Worm (Caenorhabditis elegans) whole organism, L3 larva: ENCODE data around the gene F28A10.5.

ENCODE experiments used
- ZK546.5 ChIP-seq: sonication (generic microtip); optimal IDR thresholded peaks from 2 replicates; lab custom pipeline; 2017; ENCODE audit warnings: missing biosample characterization, missing genetic modification characterization
- aly-2 ChIP-seq: fragments of 150-350 bp; optimal IDR thresholded peaks from 2 replicates; lab custom pipeline; 2014; ENCODE audit warnings: missing biosample characterization, missing genetic modification characterization
- ceh-28 ChIP-seq: fragments of 150-350 bp; optimal IDR thresholded peaks from 2 replicates; lab custom pipeline; 2014; ENCODE audit warnings: missing biosample characterization, missing genetic modification reagents, missing genetic modification characterization
- ceh-82 ChIP-seq: fragments of 150-350 bp; optimal IDR thresholded peaks from 2 replicates; lab custom pipeline; 2014; ENCODE audit warnings: missing biosample characterization, missing genetic modification characterization
- ceh-9 ChIP-seq: sonication (generic microtip); optimal IDR thresholded peaks from 2 replicates; lab custom pipeline; 2018; ENCODE audit warnings: missing biosample characterization, missing genetic modification characterization
- egl-27 ChIP-seq: sonication (generic microtip); optimal IDR thresholded peaks from 4 replicates; lab custom pipeline; 2017; ENCODE audit warnings: missing biosample characterization, missing genetic modification reagents, missing genetic modification characterization
- egl-5 ChIP-seq: fragments of 150-350 bp; optimal IDR thresholded peaks from 2 replicates; lab custom pipeline; 2017; ENCODE audit warnings: missing biosample characterization, missing genetic modification reagents, missing genetic modification characterization, inconsistent platforms
- elt-2 ChIP-seq: sonication (generic microtip); optimal IDR thresholded peaks from 2 replicates; lab custom pipeline; 2016; ENCODE audit warnings: missing genetic modification reagents, mild to moderate bottlenecking, missing genetic modification characterization, missing compliant biosample characterization
- elt-3 ChIP-seq, 3 experiments: fragments of 150-350 bp in 1 of 3; sonication (generic microtip) in 2 of 3; optimal IDR thresholded peaks; 2 replicates in 2 of 3; 4 replicates in 1 of 3; lab custom pipeline; 2014 to 2017; ENCODE audit warnings: missing biosample characterization in 3 of 3, missing genetic modification characterization in 3 of 3
- eor-1 ChIP-seq, 2 experiments: fragments of 150-350 bp; optimal IDR thresholded peaks; 2 replicates each; lab custom pipeline; 2014 to 2018; ENCODE audit warnings: missing biosample characterization in 2 of 2, missing genetic modification characterization in 2 of 2
- fkh-10 ChIP-seq: sonication (generic microtip); optimal IDR thresholded peaks from 2 replicates; lab custom pipeline; 2017; ENCODE audit warnings: missing biosample characterization, missing genetic modification reagents, missing genetic modification characterization
- fkh-2 ChIP-seq: fragments of 150-350 bp; optimal IDR thresholded peaks from 2 replicates; lab custom pipeline; 2014; ENCODE audit warnings: missing biosample characterization, missing genetic modification reagents, missing genetic modification characterization
- fos-1 ChIP-seq: fragments of 150-350 bp; optimal IDR thresholded peaks from 2 replicates; lab custom pipeline; 2014; ENCODE audit warnings: missing biosample characterization, missing genetic modification characterization
- hmg-11 ChIP-seq: sonication (generic microtip); optimal IDR thresholded peaks from 2 replicates; lab custom pipeline; 2016; ENCODE audit warnings: missing genetic modification characterization, missing compliant biosample characterization
- jun-1 ChIP-seq: fragments of 150-350 bp; optimal IDR thresholded peaks from 2 replicates; lab custom pipeline; 2014; ENCODE audit warnings: missing biosample characterization, missing genetic modification reagents, missing genetic modification characterization
- lin-15B ChIP-seq: fragments of 150-350 bp; optimal IDR thresholded peaks from 2 replicates; lab custom pipeline; 2014; ENCODE audit warnings: missing biosample characterization, missing genetic modification characterization
- lin-39 ChIP-seq: fragments of 150-350 bp; optimal IDR thresholded peaks from 2 replicates; lab custom pipeline; 2018; ENCODE audit warnings: missing biosample characterization, missing genetic modification reagents, missing genetic modification characterization
- lsy-12 ChIP-seq: sonication (generic microtip); optimal IDR thresholded peaks from 2 replicates; lab custom pipeline; 2016; ENCODE audit warnings: mild to moderate bottlenecking, missing genetic modification characterization, missing compliant biosample characterization
- mdl-1 ChIP-seq: fragments of 150-350 bp; optimal IDR thresholded peaks from 2 replicates; lab custom pipeline; 2014; ENCODE audit warnings: missing biosample characterization, missing genetic modification characterization
- mml-1 ChIP-seq: fragments of 150-350 bp; sonication (generic microtip); optimal IDR thresholded peaks from 3 replicates; lab custom pipeline; 2014; ENCODE audit warnings: missing biosample characterization, missing genetic modification characterization
- nfya-1 ChIP-seq: sonication (generic microtip); optimal IDR thresholded peaks from 2 replicates; lab custom pipeline; 2017; ENCODE audit warnings: missing genetic modification characterization, mild to moderate bottlenecking, missing compliant biosample characterization, antibody characterized with exemption, moderate library complexity; ENCODE audit not compliant: insufficient read depth
- nhr-11 ChIP-seq: fragments of 150-350 bp; optimal IDR thresholded peaks from 2 replicates; lab custom pipeline; 2014; ENCODE audit warnings: missing biosample characterization, missing genetic modification characterization
- nhr-12 ChIP-seq: fragments of 150-350 bp; optimal IDR thresholded peaks from 2 replicates; lab custom pipeline; 2014; ENCODE audit warnings: missing biosample characterization, missing genetic modification characterization
- nhr-23 ChIP-seq: fragments of 150-350 bp; optimal IDR thresholded peaks from 2 replicates; lab custom pipeline; 2014; ENCODE audit warnings: missing biosample characterization, missing genetic modification reagents, missing genetic modification characterization
- nhr-237 ChIP-seq: fragments of 150-350 bp; optimal IDR thresholded peaks from 2 replicates; lab custom pipeline; 2014; ENCODE audit warnings: missing biosample characterization, missing genetic modification characterization
- nhr-25 ChIP-seq: sonication (generic microtip); optimal IDR thresholded peaks from 2 replicates; lab custom pipeline; 2017; ENCODE audit warnings: missing biosample characterization, missing genetic modification characterization
- nhr-43 ChIP-seq: sonication (generic microtip); optimal IDR thresholded peaks from 2 replicates; lab custom pipeline; 2016; ENCODE audit warnings: mild to moderate bottlenecking, missing genetic modification characterization, missing compliant biosample characterization; ENCODE audit not compliant: poor library complexity, severe bottlenecking
- nhr-67 ChIP-seq: fragments of 150-350 bp; optimal IDR thresholded peaks from 2 replicates; lab custom pipeline; 2014; ENCODE audit warnings: missing biosample characterization, missing genetic modification characterization
- nhr-76 ChIP-seq: fragments of 150-350 bp; sonication (generic microtip); optimal IDR thresholded peaks from 5 replicates; lab custom pipeline; 2014; ENCODE audit warnings: missing biosample characterization, missing genetic modification characterization
- pha-4 ChIP-seq: fragments of 150-350 bp; optimal IDR thresholded peaks from 2 replicates; lab custom pipeline; 2014; ENCODE audit warnings: missing biosample characterization, missing genetic modification reagents, missing genetic modification characterization
- sea-2 ChIP-seq: fragments of 150-350 bp; sonication (generic microtip); optimal IDR thresholded peaks from 4 replicates; lab custom pipeline; 2014; ENCODE audit warnings: missing biosample characterization, missing genetic modification reagents, missing genetic modification characterization
- skn-1 ChIP-seq: fragments of 150-350 bp; optimal IDR thresholded peaks from 2 replicates; lab custom pipeline; 2014; ENCODE audit warnings: missing biosample characterization, missing genetic modification characterization
- snpc-4 ChIP-seq: fragments of 150-350 bp; optimal IDR thresholded peaks from 2 replicates; lab custom pipeline; 2014; ENCODE audit warnings: missing biosample characterization, missing genetic modification characterization
- unc-39 ChIP-seq: sonication (generic microtip); optimal IDR thresholded peaks from 4 replicates; lab custom pipeline; 2017; ENCODE audit warnings: missing biosample characterization, missing genetic modification characterization
- unc-62 ChIP-seq: fragments of 150-350 bp; sonication (generic microtip); optimal IDR thresholded peaks from 4 replicates; lab custom pipeline; 2014; ENCODE audit warnings: missing biosample characterization, missing genetic modification reagents, missing genetic modification characterization
- zag-1 ChIP-seq: fragments of 150-350 bp; optimal IDR thresholded peaks from 2 replicates; lab custom pipeline; 2014; ENCODE audit warnings: missing biosample characterization, missing genetic modification characterization
- ztf-11 ChIP-seq: fragments of 150-350 bp; optimal IDR thresholded peaks from 2 replicates; lab custom pipeline; 2014; ENCODE audit warnings: missing biosample characterization, missing genetic modification characterization
- ztf-4 ChIP-seq: fragments of 150-350 bp; optimal IDR thresholded peaks from 2 replicates; lab custom pipeline; 2014; ENCODE audit warnings: missing biosample characterization, missing genetic modification characterization

Gene F28A10.5

ce11 chrII:820519-820918 lies 29.9 kb downstream of the F28A10.5 start, which contains the start of gene F46F5.7:
F46F5.7 (minus strand) TSS chrII:820619.
- no peak for TF ChIP-seq nhr-23 (tag; lab: Kevin White, UChicago)

ce11 chrII:814737-815136 lies 35.7 kb downstream of the F28A10.5 start, which contains the start of gene msrp-3:
msrp-3 (minus strand) TSS chrII:814837.
- TF ChIP-seq pha-4 (no peak), ztf-11 (tag; lab: Kevin White, UChicago) (no peak), nhr-25 (no peak), zag-1 (tag; lab: Kevin White, UChicago) (no peak), hmg-11 (no peak), nhr-237 (tag; lab: Kevin White, UChicago) (no peak), lin-15B (tag; lab: Kevin White, UChicago) (no peak), unc-62 (GFP tag; lab: Kevin White, UChicago) (no peak), ztf-4 (no peak), ceh-9 (no peak), elt-2 (tag; lab: Kevin White, UChicago) (no peak), nfya-1 (no peak), eor-1 (tag; optimal IDR thresholded peaks at IDR 0.05; lab: Kevin White, UChicago) (no peak)

ce11 chrII:812917-813316 lies 37.5 kb downstream of the F28A10.5 start, which contains the start of gene F46F5.5:
F46F5.5 (minus strand) TSS chrII:813017.
- TF ChIP-seq nhr-23 (tag; lab: Kevin White, UChicago) (no peak), skn-1 (tag; lab: Kevin White, UChicago) (no peak), ceh-9 (no peak), lsy-12 (no peak), aly-2 (no peak), mdl-1 (tag; lab: Kevin White, UChicago) (no peak), fkh-2 (tag; lab: Kevin White, UChicago) (no peak), ztf-4 (no peak), nhr-67 (tag; lab: Kevin White, UChicago) (no peak), unc-62 (GFP tag; lab: Kevin White, UChicago) (no peak), egl-27 (no peak), nhr-43 (tag; lab: Kevin White, UChicago) (no peak)

- TF ChIP-seq mml-1 = no peak
- no peak for TF ChIP-seq ceh-28
- TF ChIP-seq fkh-10 (GFP tag; lab: Kevin White, UChicago) = no peak
- TF ChIP-seq nhr-67 (tag; lab: Kevin White, UChicago) = no peak
- no peak for TF ChIP-seq pha-4
- no peak for TF ChIP-seq sea-2
- no peak for TF ChIP-seq unc-39 (tag; lab: Kevin White, UChicago)
- TF ChIP-seq unc-62 (GFP tag; lab: Kevin White, UChicago) = no peak
- TF ChIP-seq nhr-76 (tag; lab: Kevin White, UChicago) = no peak
- TF ChIP-seq nhr-25 = no peak
- TF ChIP-seq ztf-4 = no peak
- no peak for TF ChIP-seq elt-3 (tag; optimal IDR thresholded peaks at IDR 0.05; lab: Kevin White, UChicago)
- no peak for TF ChIP-seq nhr-12
- TF ChIP-seq nhr-237 (tag; lab: Kevin White, UChicago) = no peak
- TF ChIP-seq nfya-1 = no peak
- TF ChIP-seq jun-1 (tag; lab: Kevin White, UChicago) = no peak
- no peak for TF ChIP-seq zag-1 (tag; lab: Kevin White, UChicago)
- TF ChIP-seq eor-1 (tag; optimal IDR thresholded peaks at IDR 0.05; lab: Kevin White, UChicago) = no peak
- no peak for TF ChIP-seq nhr-11 (tag; lab: Kevin White, UChicago)
- no peak for TF ChIP-seq snpc-4 (tag; lab: Kevin White, UChicago)
- TF ChIP-seq, all 47 proteins: peak for 0
Observed at ce11 chrII:808457-808856, 42.0 kb downstream of the F28A10.5 start, which contains the start of gene F46F5.11. F46F5.11 (plus strand) TSS chrII:808757.

ce11 chrII:803009-803408 lies 47.5 kb downstream of the F28A10.5 start, which contains the start of gene F46F5.13:
F46F5.13 (plus strand) TSS chrII:803309.
- TF ChIP-seq elt-2 (tag; lab: Kevin White, UChicago) (no peak), eor-1 (tag; optimal IDR thresholded peaks at IDR 0.05; lab: Kevin White, UChicago) (no peak), sea-2 (no peak), ztf-11 (tag; lab: Kevin White, UChicago) (no peak), fos-1 (tag; lab: Kevin White, UChicago) (no peak), mml-1 (no peak), mdl-1 (tag; lab: Kevin White, UChicago) (no peak), egl-5 (tag; lab: Kevin White, UChicago) (no peak), lin-15B (tag; lab: Kevin White, UChicago) (no peak), fkh-2 (tag; lab: Kevin White, UChicago) (no peak), nhr-76 (tag; lab: Kevin White, UChicago) (no peak), elt-3 (tag; optimal IDR thresholded peaks at IDR 0.05; lab: Kevin White, UChicago) (no peak), lin-39 (no peak), hmg-11 (no peak), skn-1 (tag; lab: Kevin White, UChicago) (no peak), ZK546.5 (tag; lab: Kevin White, UChicago) (no peak), ceh-82 (tag; lab: Kevin White, UChicago) (no peak)
